Fruit fly (Drosophila melanogaster) whole organism, embryonic: Measurements from ENCODE around the gene Cp7Fa.

Source experiments
- Blimp-1 ChIP-seq: fragments of 200-800 bp; sonication (Bioruptor generic); optimal IDR thresholded peaks from 3 replicates; lab custom pipeline; 2018; ENCODE audit warnings: missing biosample characterization, missing genetic modification characterization, mild to moderate bottlenecking, moderate library complexity, missing genetic modification reagents
- CG10366 ChIP-seq: fragments of 200-800 bp; sonication (Bioruptor generic); IDR thresholded peaks from 2 replicates; pipeline ENCODE4 v1.3.6; 2022; ENCODE audit warnings: missing biosample characterization, missing genetic modification characterization
- CG10979 ChIP-seq: fragments of 200-800 bp; sonication (Bioruptor generic); optimal IDR thresholded peaks from 2 replicates; lab custom pipeline; 2018; ENCODE audit warnings: missing biosample characterization, mild to moderate bottlenecking, missing genetic modification characterization, moderate library complexity
- CG1792 ChIP-seq: fragments of 200-800 bp; sonication (Bioruptor generic); optimal IDR thresholded peaks from 2 replicates; lab custom pipeline; 2016; ENCODE audit warnings: missing biosample characterization, missing genetic modification characterization
- CG33557 ChIP-seq: fragments of 200-800 bp; sonication (Bioruptor generic); optimal IDR thresholded peaks from 2 replicates; lab custom pipeline; 2019; ENCODE audit warnings: missing biosample characterization, mild to moderate bottlenecking, missing genetic modification characterization, moderate library complexity
- Dip2 ChIP-seq: fragments of 200-800 bp; sonication (Bioruptor generic); IDR thresholded peaks from 2 replicates; pipeline ENCODE4 v1.3.6; 2022; ENCODE audit warnings: missing biosample characterization, missing genetic modification characterization
- Dp ChIP-seq: fragments of 200-800 bp; sonication (Bioruptor generic); optimal IDR thresholded peaks from 2 replicates; lab custom pipeline; 2018; ENCODE audit warnings: missing biosample characterization, mild to moderate bottlenecking, missing genetic modification characterization, moderate library complexity
- abd-A ChIP-seq: fragments of 200-800 bp; sonication (Bioruptor generic); optimal IDR thresholded peaks from 3 replicates; lab custom pipeline; 2019; ENCODE audit warnings: missing biosample characterization, mild to moderate bottlenecking, missing genetic modification characterization, moderate library complexity
- ci ChIP-seq: fragments of 200-800 bp; sonication (Bioruptor generic); IDR thresholded peaks from 3 replicates; pipeline ENCODE4 v1.3.6; 2022; ENCODE audit warnings: missing biosample characterization, missing genetic modification characterization
- gsb ChIP-seq: fragments of 200-800 bp; sonication (Bioruptor generic); IDR thresholded peaks from 2 replicates; pipeline ENCODE4 v1.3.6; 2022; ENCODE audit warnings: missing biosample characterization, missing genetic modification characterization
- hkb ChIP-seq, 2 experiments: fragments of 200-800 bp in 1 of 2; fragments of >200 bp in 1 of 2; sonication (Bioruptor generic) in 1 of 2; IDR thresholded peaks in 1 of 2; optimal IDR thresholded peaks in 1 of 2; 2 replicates each; pipeline versions ENCODE4 v1.3.6 to Lab custom; 2017 to 2022; ENCODE audit warnings: missing biosample characterization in 1 of 2, missing genetic modification characterization in 1 of 2
- jigr1 ChIP-seq: fragments of 200-800 bp; sonication (Bioruptor generic); IDR thresholded peaks from 3 replicates; pipeline ENCODE4 v1.3.6; 2022; ENCODE audit warnings: missing biosample characterization, missing genetic modification characterization
- pros ChIP-seq: fragments of 200-800 bp; sonication (Bioruptor generic); optimal IDR thresholded peaks from 3 replicates; lab custom pipeline; 2019; ENCODE audit warnings: missing biosample characterization, mild to moderate bottlenecking, missing genetic modification characterization, moderate library complexity

DNA sequence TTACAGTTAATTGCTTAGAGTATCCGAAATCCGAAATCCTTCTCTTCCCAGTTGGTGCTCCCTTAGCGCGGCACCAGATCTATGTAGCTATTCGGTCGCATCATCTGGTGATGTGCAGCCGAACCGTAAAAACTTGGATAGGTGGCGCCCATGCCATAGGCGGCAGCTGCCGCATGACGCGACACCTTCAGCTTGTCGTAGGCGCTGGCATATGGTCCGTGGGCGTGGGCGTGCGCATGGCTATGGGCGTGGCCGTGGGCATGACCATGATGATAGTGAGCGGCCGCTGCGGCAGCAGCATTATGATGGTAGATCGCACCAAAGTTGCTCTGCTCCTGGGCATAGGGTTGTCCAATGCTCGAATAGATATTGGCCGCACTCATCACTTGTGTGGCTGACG, 22.5 kb upstream of the Cp7Fa start:
- no peak for TF ChIP-seq CG10366 (GFP tag; lab: Robert Waterston, UW)
- TF ChIP-seq gsb (GFP tag; lab: Robert Waterston, UW) = no peak
- no peak for TF ChIP-seq Dp
- no peak for TF ChIP-seq hkb (optimal IDR thresholded peaks at IDR 0.05; lab: Kevin White, UChicago)
- no peak for TF ChIP-seq hkb (GFP tag; IDR thresholded peaks at IDR 0.05; lab: Robert Waterston, UW)
- TF ChIP-seq pros (GFP tag; lab: Kevin White, UChicago) = no peak
- TF ChIP-seq abd-A (tag; lab: Kevin White, UChicago) = no peak
- no peak for TF ChIP-seq Dip2
- TF ChIP-seq CG10979 (tag; lab: Kevin White, UChicago) = no peak
- TF ChIP-seq Blimp-1 (GFP tag; lab: Kevin White, UChicago) = no peak
- no peak for TF ChIP-seq CG1792 (GFP tag; lab: Kevin White, UChicago)
- TF ChIP-seq CG33557 = no peak
- no peak for TF ChIP-seq jigr1 (GFP tag; lab: Robert Waterston, UW)
- TF ChIP-seq ci (GFP tag; lab: Robert Waterston, UW) = no peak
